Worm (Caenorhabditis elegans): Measurements from ENCODE around the gene fem-1.
"Not testable (repeated sequence)": the region's sequence is repeated elsewhere in the genome, so short reads cannot be mapped to it uniquely, and the experiment has no call there.

The fem-1 gene

DNA sequence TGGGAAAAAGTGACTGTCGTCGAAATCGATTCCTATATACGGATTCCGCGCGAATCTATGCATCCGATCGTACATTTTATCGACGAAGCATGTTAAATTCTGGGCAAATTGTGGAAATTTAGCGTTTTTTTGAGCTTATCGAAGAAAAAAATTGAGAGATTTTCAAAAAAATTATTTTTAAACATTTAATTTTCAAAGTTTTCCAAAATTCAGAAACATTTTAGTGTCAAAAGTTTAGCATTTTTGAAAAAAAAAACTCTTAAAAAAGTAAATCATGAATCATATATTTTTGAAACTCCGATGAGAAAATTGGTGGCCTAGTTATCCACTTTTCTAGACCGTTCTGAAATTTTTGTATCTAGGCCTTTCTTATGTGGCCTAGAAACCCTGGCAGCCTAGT, 46.7 kb downstream of the fem-1 start, which contains the start of gene B0273.115:
Gene B0273.115 (minus strand): TSS at position 101 of the 400 bp plus-strand sequence.
- TF ChIP-seq tbx-2, fkh-8, nhr-11 (tag; optimal IDR thresholded peaks at IDR 0.05): not testable (repeated sequence)

DNA sequence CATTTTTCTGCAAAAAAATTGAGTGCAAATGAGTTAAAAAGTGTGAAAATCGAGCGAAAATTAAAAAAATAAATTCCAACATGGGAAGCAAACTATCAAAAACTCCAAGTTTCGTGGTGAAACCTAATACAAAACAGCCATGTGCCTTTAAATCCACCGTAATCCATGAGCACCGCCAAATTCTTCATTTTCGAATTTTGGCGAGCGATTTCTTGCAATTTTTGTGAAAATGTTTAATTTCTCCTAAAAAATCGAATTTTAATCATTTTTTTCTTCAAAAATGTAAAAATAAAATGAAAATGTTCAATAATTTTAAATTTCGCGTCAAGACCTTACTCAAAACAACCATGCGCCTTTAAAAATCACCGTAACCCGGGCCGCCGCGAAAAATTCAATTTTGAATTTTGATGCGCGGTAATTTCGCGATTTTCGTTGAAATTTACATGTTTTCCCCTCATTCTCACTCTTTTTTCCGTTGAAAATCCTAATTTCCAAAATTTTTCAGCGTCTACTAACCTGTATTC, 51.5 kb downstream of the fem-1 start, which contains the start of the genes snpc-3.1 and puf-7:
Gene snpc-3.1 (minus strand): TSS at position 51 of the 524 bp plus-strand sequence.
Gene puf-7 (plus strand): TSS at position 506 of the 524 bp plus-strand sequence.
- not testable (repeated sequence) for TF ChIP-seq dsc-1 (tag; optimal IDR thresholded peaks at IDR 0.05); pag-3 (tag; optimal IDR thresholded peaks at IDR 0.05; ENCODE audit: borderline replicate concordance, insufficient read depth); aha-1 (tag; optimal IDR thresholded peaks at IDR 0.05)
